Worm (Caenorhabditis elegans) whole organism, midembryonic: ENCODE measurements around the gene ZK177.3.

Experiments
- flt-1 ChIP-seq: fragments of 200-800 bp; sonication (Bioruptor generic); IDR thresholded peaks from 2 replicates; pipeline ENCODE4 v1.3.6; 2022; ENCODE audit warnings: missing genetic modification characterization, missing compliant biosample characterization
- klf-2 ChIP-seq: fragments of 200-800 bp; sonication (Bioruptor generic); conservative IDR thresholded peaks from 2 replicates; pipeline ENCODE4 v1.3.6; 2022; ENCODE audit warnings: missing genetic modification reagents, missing genetic modification characterization, missing compliant biosample characterization

DNA sequence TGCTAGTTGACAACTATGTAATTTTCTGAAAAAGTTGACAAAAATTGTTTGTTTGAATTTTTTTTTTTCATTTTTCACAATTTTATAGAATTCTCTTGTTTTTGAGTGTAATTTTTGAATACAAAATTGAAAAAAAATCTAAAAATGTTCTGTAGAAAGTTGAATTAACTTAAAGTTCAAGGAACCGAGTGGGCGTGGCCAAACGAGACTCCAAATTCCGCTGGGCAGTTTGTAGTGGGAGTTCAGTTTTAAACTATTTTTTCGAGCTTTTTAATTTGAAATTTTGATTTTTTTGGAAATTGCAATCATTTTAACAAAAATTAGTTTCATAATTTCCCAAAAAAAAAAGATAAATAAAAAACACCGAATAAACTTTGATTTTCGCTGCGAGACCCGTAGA is 21.4 kb downstream of the ZK177.3 start:
- TF ChIP-seq klf-2 (GFP tag; lab: Robert Waterston, UW) (no peak), flt-1 (GFP tag; lab: Robert Waterston, UW) (no peak)
